Worm (Caenorhabditis elegans) whole organism, midembryonic: ENCODE data around the gene lipl-2.

Experiments used
- T22C8.4 ChIP-seq: fragments of 200-800 bp; sonication (Bioruptor generic); IDR thresholded peaks from 2 replicates; pipeline ENCODE4 v1.3.6; 2022; ENCODE audit warnings: missing genetic modification characterization, missing compliant biosample characterization
- cog-1 ChIP-seq: sonication (generic microtip); optimal IDR thresholded peaks from 2 replicates; lab custom pipeline; 2016; ENCODE audit warnings: missing genetic modification characterization, missing compliant biosample characterization
- med-1 ChIP-seq: sonication (generic microtip); optimal IDR thresholded peaks from 2 replicates; lab custom pipeline; 2017; ENCODE audit warnings: missing genetic modification characterization, mild to moderate bottlenecking, missing compliant biosample characterization, antibody characterized with exemption, missing genetic modification reagents; ENCODE audit not compliant: insufficient read depth
- tab-1 ChIP-seq: fragments of 200-800 bp; sonication (Bioruptor generic); IDR thresholded peaks from 2 replicates; pipeline ENCODE4 v1.3.6; 2022; ENCODE audit warnings: missing genetic modification characterization, missing compliant biosample characterization

DNA sequence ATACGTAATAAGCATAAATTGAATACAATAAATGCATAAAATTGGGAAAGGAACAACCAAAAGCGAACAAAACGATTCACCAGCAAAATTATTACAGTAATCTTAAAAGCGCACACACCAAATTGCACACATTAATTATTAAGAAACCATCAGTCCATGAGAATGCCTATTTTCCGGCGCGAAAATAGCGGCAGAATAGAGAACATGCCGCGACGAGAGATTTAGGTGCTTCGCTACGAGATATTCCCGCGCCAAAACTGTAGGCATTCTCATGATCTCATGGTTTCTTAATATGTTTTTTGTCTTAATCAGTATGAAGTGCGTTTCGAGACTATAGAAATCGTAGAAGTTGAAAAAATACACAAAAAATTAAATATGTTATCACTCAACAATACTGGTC, 7.2 kb upstream of the lipl-2 start:
- TF ChIP-seq cog-1 (tag; lab: Kevin White, UChicago) (no peak), T22C8.4 (GFP tag; lab: Robert Waterston, UW) (no peak), tab-1 (no peak), med-1 (GFP tag; lab: Kevin White, UChicago) (no peak)
